Worm (Caenorhabditis elegans): ENCODE measurements around the gene F46G10.4.

- TF ChIP-seq unc-39 (tag; optimal IDR thresholded peaks at IDR 0.05) (no peak), ztf-11 (tag; optimal IDR thresholded peaks at IDR 0.05) (no peak), ces-1 (GFP tag; optimal IDR thresholded peaks at IDR 0.05) (no peak), nhr-28 (tag; optimal IDR thresholded peaks at IDR 0.05) (no peak)
Observed at ce11 chrX:13286533-13286932, 47.3 kb upstream of the F46G10.4 start, which contains the start of gene R04D3.2.
